Worm (Caenorhabditis elegans) whole organism, late embryonic: ENCODE measurements around the gene frpr-21.

Experiments used
- F13H6.1 ChIP-seq: sonication (generic microtip); optimal IDR thresholded peaks from 2 replicates; lab custom pipeline; 2016; ENCODE audit warnings: missing genetic modification characterization, missing compliant biosample characterization
- che-1 ChIP-seq: sonication (generic microtip); optimal IDR thresholded peaks from 2 replicates; lab custom pipeline; 2016; ENCODE audit warnings: mild to moderate bottlenecking, missing genetic modification characterization, missing compliant biosample characterization
- dve-1 ChIP-seq: sonication (generic microtip); optimal IDR thresholded peaks from 2 replicates; lab custom pipeline; 2017; ENCODE audit warnings: antibody characterized with exemption, mild to moderate bottlenecking, missing genetic modification characterization, missing compliant biosample characterization
- syd-9 ChIP-seq: sonication (generic microtip); optimal IDR thresholded peaks from 2 replicates; lab custom pipeline; 2016; ENCODE audit warnings: mild to moderate bottlenecking, missing genetic modification characterization, moderate library complexity, missing compliant biosample characterization

DNA sequence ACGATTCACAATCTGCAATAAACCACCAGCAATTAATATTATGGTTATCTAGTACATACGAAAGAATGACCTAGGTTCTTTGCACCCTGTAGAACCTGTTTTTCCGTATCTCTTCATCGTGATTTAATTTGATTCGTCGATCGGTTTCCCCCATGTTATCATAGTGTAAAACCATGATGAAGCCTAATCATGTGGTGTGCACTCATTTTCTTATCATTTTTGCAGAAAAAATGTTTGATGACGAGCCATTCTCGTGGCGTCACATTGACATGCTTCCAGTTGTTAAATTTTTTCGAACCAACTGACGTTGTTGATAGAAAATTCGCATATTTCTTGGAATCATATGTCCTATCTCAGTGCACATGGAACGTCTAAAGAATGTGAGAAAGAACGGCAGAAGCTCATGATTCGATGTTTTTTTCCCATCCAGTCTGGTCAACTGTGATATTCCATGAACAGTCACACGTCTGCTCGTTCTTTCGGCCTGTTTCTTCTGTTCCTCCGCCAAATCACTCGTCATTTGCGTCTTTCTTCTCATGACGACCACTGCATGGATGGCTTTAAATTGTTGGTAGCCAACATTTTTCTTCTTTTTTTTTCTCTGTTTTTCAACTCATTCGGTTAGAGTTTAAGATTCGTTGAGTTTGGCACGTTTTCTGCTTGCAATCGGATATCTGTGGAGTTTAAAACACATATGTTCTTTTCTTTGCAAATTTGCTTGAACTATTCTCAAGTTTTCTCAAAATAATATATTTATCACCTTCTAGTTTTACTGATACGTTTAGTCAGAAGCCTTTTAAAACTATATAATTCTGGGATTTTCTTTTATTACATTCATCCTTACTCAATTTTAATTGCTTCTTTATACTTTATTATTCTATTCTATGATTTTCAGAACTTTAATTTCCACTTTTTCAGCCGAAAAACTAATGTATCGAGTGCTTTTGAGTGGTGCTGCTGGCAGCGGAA, 25.8 kb upstream of the frpr-21 start, which contains the start of gene ZK673.2:
- TF ChIP-seq syd-9 (tag; lab: Kevin White, UChicago) (no peak), che-1 (tag; lab: Kevin White, UChicago) (no peak), dve-1 (tag; lab: Kevin White, UChicago) (no peak), F13H6.1 (no peak)
